Fruit fly (Drosophila melanogaster): ENCODE data around the gene MED31.

Gene MED31

dm6 chr3R:4663068-4663467 lies 21.3 kb downstream of the MED31 start (continued):
- TF ChIP-seq Sox14 (GFP tag; optimal IDR thresholded peaks at IDR 0.05) = peak; percentile 46
- TF ChIP-seq Ets96B (tag; optimal IDR thresholded peaks at IDR 0.05) = peak; percentile 56
- TF ChIP-seq salr (GFP tag; optimal IDR thresholded peaks at IDR 0.05) = peak in 1 of 2 experiments; percentile 65
- peak; percentile 66 for TF ChIP-seq achi (GFP tag; optimal IDR thresholded peaks at IDR 0.05)
- TF ChIP-seq fd85E (GFP tag; optimal IDR thresholded peaks at IDR 0.05) = no peak
- TF ChIP-seq spab (GFP tag; optimal IDR thresholded peaks at IDR 0.05) = peak; percentile 44
- peak; percentile 71 for TF ChIP-seq CG3919 (GFP tag; optimal IDR thresholded peaks at IDR 0.05)
- peak; percentile 64 for TF ChIP-seq CG4318 (GFP tag; optimal IDR thresholded peaks at IDR 0.05)
- TF ChIP-seq CG8632 (GFP tag; optimal IDR thresholded peaks at IDR 0.05) = peak; percentile 26
- peak; percentile 60 for TF ChIP-seq pdm3 (GFP tag; optimal IDR thresholded peaks at IDR 0.05)
- TF ChIP-seq CG6276 (GFP tag; optimal IDR thresholded peaks at IDR 0.05) = peak; percentile 80
- TF ChIP-seq CG16779 (tag; optimal IDR thresholded peaks at IDR 0.05) = no peak
- peak; percentile 78 for TF ChIP-seq CG6163 (GFP tag; IDR thresholded peaks at IDR 0.05)
- peak; percentile 74 for TF ChIP-seq svp (GFP tag)
- TF ChIP-seq CG3032 (tag; optimal IDR thresholded peaks at IDR 0.05) = peak; percentile 49
- TF ChIP-seq topi (GFP tag; optimal IDR thresholded peaks at IDR 0.05) = peak; percentile 53
- no peak for TF ChIP-seq Ets21C (GFP tag; optimal IDR thresholded peaks at IDR 0.05)
- TF ChIP-seq Eip93F (GFP tag; optimal IDR thresholded peaks at IDR 0.05) = no peak
- TF ChIP-seq cyc (GFP tag; optimal IDR thresholded peaks at IDR 0.05) = peak; percentile 29
- TF ChIP-seq fkh (GFP tag; optimal IDR thresholded peaks at IDR 0.05) = no peak
- peak; percentile 51 for TF ChIP-seq acj6 (GFP tag; optimal IDR thresholded peaks at IDR 0.05)
- peak; percentile 25 for TF ChIP-seq Hr39 (GFP tag; optimal IDR thresholded peaks at IDR 0.05)
- TF ChIP-seq net (GFP tag; optimal IDR thresholded peaks at IDR 0.05) = peak; percentile 72
- TF ChIP-seq CG8319 (GFP tag; optimal IDR thresholded peaks at IDR 0.05) = peak; percentile 29
- TF ChIP-seq Hr4 (GFP tag; optimal IDR thresholded peaks at IDR 0.05) = peak; percentile 84
- peak; percentile 50 for TF ChIP-seq CG6792 (GFP tag; optimal IDR thresholded peaks at IDR 0.05)
- peak; percentile 78 for TF ChIP-seq CG32006 (GFP tag; optimal IDR thresholded peaks at IDR 0.05)
- TF ChIP-seq Met (GFP tag; optimal IDR thresholded peaks at IDR 0.05) = peak; percentile 51
- peak; percentile 50 for TF ChIP-seq CG10669 (GFP tag; optimal IDR thresholded peaks at IDR 0.05)
- TF ChIP-seq CG7368 (GFP tag; optimal IDR thresholded peaks at IDR 0.05) = peak; percentile 4
- peak; percentile 89 for TF ChIP-seq CG15336 (GFP tag; IDR thresholded peaks at IDR 0.05)
- TF ChIP-seq Gug (GFP tag; IDR thresholded peaks at IDR 0.05) = peak; percentile 77

- TF ChIP-seq CG16779 (tag; optimal IDR thresholded peaks at IDR 0.05) (no peak), Ets96B (tag; optimal IDR thresholded peaks at IDR 0.05) (no peak), Hr38 (GFP tag; optimal IDR thresholded peaks at IDR 0.05) (no peak), CG3919 (GFP tag; optimal IDR thresholded peaks at IDR 0.05) (no peak), CG3032 (tag; optimal IDR thresholded peaks at IDR 0.05) (no peak)
Measured at dm6 chr3R:4664199-4664598, 22.4 kb downstream of the MED31 start.

- TF ChIP-seq Sox14 (GFP tag; optimal IDR thresholded peaks at IDR 0.05) (peak; percentile 68), Eip93F (GFP tag; optimal IDR thresholded peaks at IDR 0.05) (no peak), ss (GFP tag; optimal IDR thresholded peaks at IDR 0.05) (peak; percentile 86 to 93), salr (GFP tag; optimal IDR thresholded peaks at IDR 0.05) (peak; percentile 46 to 84), CG6276 (GFP tag; optimal IDR thresholded peaks at IDR 0.05) (peak; percentile 52), CG11294 (GFP tag; IDR thresholded peaks at IDR 0.05) (peak; percentile 53; the same call in 1 of the 2 replicates), vri (GFP tag; optimal IDR thresholded peaks at IDR 0.05) (peak; percentile 96), CG6808 (GFP tag; optimal IDR thresholded peaks at IDR 0.05) (peak; percentile 87), esn (GFP tag; optimal IDR thresholded peaks at IDR 0.05) (peak; percentile 88), CG11762 (GFP tag; optimal IDR thresholded peaks at IDR 0.05; ENCODE audit: insufficient read depth) (peak; percentile 85), CG3032 (tag; optimal IDR thresholded peaks at IDR 0.05) (peak; percentile 81), dsx (GFP tag; optimal IDR thresholded peaks at IDR 0.05; ENCODE audit: poor library complexity, severe bottlenecking) (peak; percentile 69), Smox (GFP tag; optimal IDR thresholded peaks at IDR 0.05) (peak; percentile 82), CG32006 (GFP tag; optimal IDR thresholded peaks at IDR 0.05) (peak; percentile 61), Eip75B (GFP tag; optimal IDR thresholded peaks at IDR 0.05) (peak; percentile 75), CG34406 (GFP tag; optimal IDR thresholded peaks at IDR 0.05) (peak; percentile 86), CG16779 (tag; optimal IDR thresholded peaks at IDR 0.05) (peak; percentile 83), Hr38 (GFP tag; optimal IDR thresholded peaks at IDR 0.05) (peak; percentile 76), CG10631 (GFP tag; optimal IDR thresholded peaks at IDR 0.05) (peak; percentile 92), Lpt (GFP tag; optimal IDR thresholded peaks at IDR 0.05) (peak; percentile 41), Ets96B (tag; optimal IDR thresholded peaks at IDR 0.05) (peak; percentile 65), Sox15 (GFP tag; optimal IDR thresholded peaks at IDR 0.05) (no peak), CG4318 (GFP tag; optimal IDR thresholded peaks at IDR 0.05) (no peak), CG3919 (GFP tag; optimal IDR thresholded peaks at IDR 0.05) (peak; percentile 87), CG1621 (tag; optimal IDR thresholded peaks at IDR 0.05) (peak; percentile 85), achi (GFP tag; optimal IDR thresholded peaks at IDR 0.05) (peak; percentile 82)
Measured at dm6 chr3R:4664947-4665346, 23.2 kb downstream of the MED31 start.

Data from whole organism, prepupa.